Worm (Caenorhabditis elegans): Measurements from ENCODE around the gene C44B7.7.

DNA sequence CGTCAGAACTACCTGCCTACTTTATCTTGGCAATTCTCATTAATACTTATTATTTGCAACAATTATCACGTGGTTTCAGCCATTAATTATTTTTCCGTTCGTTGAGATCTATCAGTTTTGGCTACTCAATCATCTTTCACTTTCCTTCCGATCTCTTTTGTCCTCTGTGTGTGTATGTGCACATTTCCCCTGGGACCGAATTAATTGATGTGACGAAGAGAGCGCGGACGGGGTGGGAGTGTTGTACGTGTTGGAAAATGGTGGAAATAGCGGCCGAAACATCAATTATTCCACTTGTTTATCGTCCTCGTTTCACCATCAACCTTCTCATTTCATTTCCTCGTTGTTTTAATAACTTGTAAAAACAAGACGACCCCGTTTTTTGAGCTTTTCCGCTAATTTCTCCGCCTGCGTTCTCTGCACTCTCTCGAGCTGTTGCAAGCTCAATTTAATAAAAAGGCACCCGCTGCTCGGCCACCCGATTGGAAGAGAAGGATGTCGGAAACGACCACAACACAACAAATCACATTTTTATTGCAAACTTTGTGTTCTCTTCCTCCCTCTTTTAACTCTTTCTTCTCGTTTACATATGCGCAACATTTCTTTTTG is 41.6 kb downstream of the C44B7.7 start:
- TF ChIP-seq ceh-18 (tag; optimal IDR thresholded peaks at IDR 0.05) (no peak), ceh-34 (tag; optimal IDR thresholded peaks at IDR 0.05) (no peak), nhr-11 (tag; optimal IDR thresholded peaks at IDR 0.05) (no peak), sox-4 (tag; optimal IDR thresholded peaks at IDR 0.05) (no peak), K02D7.2 (tag; optimal IDR thresholded peaks at IDR 0.05) (no peak)
